Worm (Caenorhabditis elegans): ENCODE measurements around the gene R07E4.1.

DNA sequence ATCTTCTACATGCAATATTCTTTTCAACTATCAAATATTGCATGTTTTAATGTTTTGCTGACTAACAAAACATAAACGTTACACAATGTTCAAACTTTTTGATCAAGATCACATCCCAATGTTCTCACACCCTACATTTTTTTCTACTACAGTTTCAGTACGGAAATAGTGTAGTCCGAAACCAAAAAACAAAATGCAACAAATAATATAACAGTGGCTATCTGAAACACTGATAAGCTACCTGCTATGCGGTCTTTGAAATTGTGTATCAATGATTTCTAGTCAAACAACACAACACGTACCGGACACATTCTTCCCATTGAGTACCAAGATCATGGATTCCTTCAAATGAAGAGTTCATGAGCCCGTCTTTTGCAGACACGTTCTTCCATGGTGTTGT lies 17.6 kb upstream of the R07E4.1 start:
- TF ChIP-seq nhr-76 (tag; optimal IDR thresholded peaks at IDR 0.05) = no peak
- TF ChIP-seq skn-1 (tag; optimal IDR thresholded peaks at IDR 0.05) = no peak
- peak; percentile 73 for TF ChIP-seq nhr-28 (tag; optimal IDR thresholded peaks at IDR 0.05)
- no peak for TF ChIP-seq zag-1 (tag; optimal IDR thresholded peaks at IDR 0.05)
- no peak for TF ChIP-seq mdl-1 (tag; optimal IDR thresholded peaks at IDR 0.05)
- TF ChIP-seq snpc-4 (tag; optimal IDR thresholded peaks at IDR 0.05) = no peak
- TF ChIP-seq fkh-10 (GFP tag; optimal IDR thresholded peaks at IDR 0.05) = no peak
- no peak for TF ChIP-seq saeg-2 (GFP tag; IDR thresholded peaks at IDR 0.05)
- TF ChIP-seq ztf-11 (tag; optimal IDR thresholded peaks at IDR 0.05) = no peak
- TF ChIP-seq fos-1 (tag; optimal IDR thresholded peaks at IDR 0.05) = no peak
- no peak for TF ChIP-seq lin-13 (GFP tag; optimal IDR thresholded peaks at IDR 0.05)

All from whole organism, L4 larva.